Worm (Caenorhabditis elegans) whole organism, midembryonic: ENCODE results near the gene daf-3.

Experiments used
- T22C8.4 ChIP-seq: fragments of 200-800 bp; sonication (Bioruptor generic); IDR thresholded peaks from 2 replicates; pipeline ENCODE4 v1.3.6; 2022; ENCODE audit warnings: missing genetic modification characterization, missing compliant biosample characterization
- cog-1 ChIP-seq: sonication (generic microtip); optimal IDR thresholded peaks from 2 replicates; lab custom pipeline; 2016; ENCODE audit warnings: missing genetic modification characterization, missing compliant biosample characterization
- flt-1 ChIP-seq: fragments of 200-800 bp; sonication (Bioruptor generic); IDR thresholded peaks from 2 replicates; pipeline ENCODE4 v1.3.6; 2022; ENCODE audit warnings: missing genetic modification characterization, missing compliant biosample characterization
- klf-2 ChIP-seq: fragments of 200-800 bp; sonication (Bioruptor generic); conservative IDR thresholded peaks from 2 replicates; pipeline ENCODE4 v1.3.6; 2022; ENCODE audit warnings: missing genetic modification reagents, missing genetic modification characterization, missing compliant biosample characterization
- med-1 ChIP-seq: sonication (generic microtip); optimal IDR thresholded peaks from 2 replicates; lab custom pipeline; 2017; ENCODE audit warnings: missing genetic modification characterization, mild to moderate bottlenecking, missing compliant biosample characterization, antibody characterized with exemption, missing genetic modification reagents; ENCODE audit not compliant: insufficient read depth
- ref-1 ChIP-seq: fragments of 200-800 bp; sonication (Bioruptor generic); conservative IDR thresholded peaks from 2 replicates; pipeline ENCODE4 v1.3.6; 2022; ENCODE audit warnings: missing genetic modification reagents, missing genetic modification characterization, missing compliant biosample characterization
- tab-1 ChIP-seq: fragments of 200-800 bp; sonication (Bioruptor generic); IDR thresholded peaks from 2 replicates; pipeline ENCODE4 v1.3.6; 2022; ENCODE audit warnings: missing genetic modification characterization, missing compliant biosample characterization
- ztf-23 ChIP-seq: fragments of 200-800 bp; sonication (Bioruptor generic); IDR thresholded peaks from 2 replicates; pipeline ENCODE4 v1.3.6; 2022; ENCODE audit warnings: missing genetic modification reagents, missing genetic modification characterization, missing compliant biosample characterization
- ztf-29 ChIP-seq: fragments of 200-800 bp; sonication (Bioruptor generic); IDR thresholded peaks from 2 replicates; pipeline ENCODE4 v1.3.6; 2022; ENCODE audit warnings: missing genetic modification reagents, missing genetic modification characterization, missing compliant biosample characterization

The daf-3 gene

ce11 chrX:828603-829002 is 3.3 kb upstream of the daf-3 start, which contains the start of gene wdr-54:
Gene wdr-54 (plus strand): TSS chrX:828903.
- TF ChIP-seq ztf-23 (GFP tag; lab: Robert Waterston, UW) = no peak
- TF ChIP-seq T22C8.4 (GFP tag; lab: Robert Waterston, UW) = no peak
- no peak for TF ChIP-seq ref-1
- TF ChIP-seq tab-1 (GFP tag; lab: Robert Waterston, UW) = no peak
- no peak for TF ChIP-seq flt-1 (GFP tag; lab: Robert Waterston, UW)

ce11 chrX:827502-827901 is 2.2 kb upstream of the daf-3 start:
- no peak for TF ChIP-seq flt-1 (GFP tag; lab: Robert Waterston, UW)
- peak; percentile 52 for TF ChIP-seq cog-1 (tag; lab: Kevin White, UChicago)

ce11 chrX:825924-826323 is 649 bp upstream of the daf-3 start:
- TF ChIP-seq T22C8.4 (GFP tag; lab: Robert Waterston, UW) = peak; percentile 67
- no peak for TF ChIP-seq klf-2
- no peak for TF ChIP-seq cog-1 (tag; lab: Kevin White, UChicago)
- TF ChIP-seq flt-1 (GFP tag; lab: Robert Waterston, UW) = no peak
- TF ChIP-seq ztf-29 (GFP tag; lab: Robert Waterston, UW) = no peak
- no peak for TF ChIP-seq tab-1 (GFP tag; lab: Robert Waterston, UW)

ce11 chrX:823736-824135 is 1.5 kb downstream of the daf-3 start:
- TF ChIP-seq ztf-29 (GFP tag; lab: Robert Waterston, UW) = no peak
- TF ChIP-seq ref-1 = no peak
- no peak for TF ChIP-seq klf-2
- no peak for TF ChIP-seq ztf-23 (GFP tag; lab: Robert Waterston, UW)
- no peak for TF ChIP-seq flt-1 (GFP tag; lab: Robert Waterston, UW)
- TF ChIP-seq med-1 = no peak
- TF ChIP-seq cog-1 (tag; lab: Kevin White, UChicago) = no peak
- TF ChIP-seq T22C8.4 (GFP tag; lab: Robert Waterston, UW) = no peak
- TF ChIP-seq tab-1 (GFP tag; lab: Robert Waterston, UW) = no peak

- TF ChIP-seq cog-1 (tag; lab: Kevin White, UChicago) (no peak), med-1 (no peak), T22C8.4 (GFP tag; lab: Robert Waterston, UW) (no peak), ztf-23 (GFP tag; lab: Robert Waterston, UW) (no peak), tab-1 (GFP tag; lab: Robert Waterston, UW) (no peak), ztf-29 (GFP tag; lab: Robert Waterston, UW) (no peak), flt-1 (GFP tag; lab: Robert Waterston, UW) (no peak), klf-2 (no peak), ref-1 (no peak)
These were observed 7.3 kb downstream of the daf-3 start for ce11 chrX:817984-818383.

ce11 chrX:815929-816328 is 9.3 kb downstream of the daf-3 start, which contains the start of gene ifd-2:
Gene ifd-2 (minus strand): TSS chrX:815929.
- no peak for TF ChIP-seq ref-1
- TF ChIP-seq ztf-23 (GFP tag; lab: Robert Waterston, UW) = no peak

- TF ChIP-seq flt-1 (GFP tag; lab: Robert Waterston, UW) (no peak), med-1 (no peak), cog-1 (tag; lab: Kevin White, UChicago) (no peak), ztf-23 (GFP tag; lab: Robert Waterston, UW) (no peak), ztf-29 (GFP tag; lab: Robert Waterston, UW) (no peak), T22C8.4 (GFP tag; lab: Robert Waterston, UW) (no peak), klf-2 (no peak), ref-1 (no peak), tab-1 (GFP tag; lab: Robert Waterston, UW) (no peak)
These were observed 12.2 kb downstream of the daf-3 start, which contains the start of gene F25E2.3 for ce11 chrX:813063-813462. Gene F25E2.3 (minus strand): TSS chrX:813163.

- TF ChIP-seq ztf-29 (GFP tag; lab: Robert Waterston, UW) = no peak
- no peak for TF ChIP-seq tab-1 (GFP tag; lab: Robert Waterston, UW)
- no peak for TF ChIP-seq ref-1
- no peak for TF ChIP-seq T22C8.4 (GFP tag; lab: Robert Waterston, UW)
- no peak for TF ChIP-seq klf-2
- TF ChIP-seq med-1 = no peak
- TF ChIP-seq cog-1 (tag; lab: Kevin White, UChicago) = no peak
- no peak for TF ChIP-seq ztf-23 (GFP tag; lab: Robert Waterston, UW)
- no peak for TF ChIP-seq flt-1 (GFP tag; lab: Robert Waterston, UW)
These were observed 13.0 kb downstream of the daf-3 start for ce11 chrX:812264-812663.

ce11 chrX:810694-811093 is 14.6 kb downstream of the daf-3 start, which contains the start of gene F25E2.2:
Gene F25E2.2 (minus strand): TSS chrX:810794.
- TF ChIP-seq med-1 (no peak), cog-1 (tag; lab: Kevin White, UChicago) (no peak), T22C8.4 (GFP tag; lab: Robert Waterston, UW) (no peak), ztf-23 (GFP tag; lab: Robert Waterston, UW) (no peak), tab-1 (GFP tag; lab: Robert Waterston, UW) (no peak), klf-2 (no peak)

ce11 chrX:806515-806914 is 18.8 kb downstream of the daf-3 start:
- peak; percentile 73 for TF ChIP-seq ztf-29 (GFP tag; lab: Robert Waterston, UW)
- peak; percentile 98 for TF ChIP-seq cog-1 (tag; lab: Kevin White, UChicago)
- peak; percentile 83 for TF ChIP-seq tab-1 (GFP tag; lab: Robert Waterston, UW)
- TF ChIP-seq ztf-23 (GFP tag; lab: Robert Waterston, UW) = peak; percentile 85
- peak; percentile 87 for TF ChIP-seq klf-2
- TF ChIP-seq T22C8.4 (GFP tag; lab: Robert Waterston, UW) = no peak
- TF ChIP-seq med-1 = peak; percentile 57
- TF ChIP-seq flt-1 (GFP tag; lab: Robert Waterston, UW) = peak; percentile 87
- 0 out of 2 replicates have a peak, but pooled peaks have one; percentile 16 for TF ChIP-seq ref-1

ce11 chrX:802478-802877 is 22.8 kb downstream of the daf-3 start, which contains the start of gene gtr-1:
Gene gtr-1 (plus strand): TSS chrX:802778.
- no peak for TF ChIP-seq med-1
- TF ChIP-seq ztf-23 (GFP tag; lab: Robert Waterston, UW) = no peak
- no peak for TF ChIP-seq klf-2
- TF ChIP-seq flt-1 (GFP tag; lab: Robert Waterston, UW) = no peak
- no peak for TF ChIP-seq ztf-29 (GFP tag; lab: Robert Waterston, UW)
- no peak for TF ChIP-seq cog-1 (tag; lab: Kevin White, UChicago)
- no peak for TF ChIP-seq T22C8.4 (GFP tag; lab: Robert Waterston, UW)
- no peak for TF ChIP-seq ref-1
- TF ChIP-seq tab-1 (GFP tag; lab: Robert Waterston, UW) = no peak
